Fruit fly (Drosophila melanogaster) whole organism, pupa: ENCODE measurements around the gene Pka-C3.

Experiments used
- CG14655 ChIP-seq: fragments of 200-800 bp; sonication (Bioruptor generic); optimal IDR thresholded peaks from 3 replicates; lab custom pipeline; 2017; ENCODE audit warnings: mild to moderate bottlenecking, missing biosample characterization, missing genetic modification reagents, missing genetic modification characterization
- CG15710 ChIP-seq: fragments of 200-800 bp; sonication (Bioruptor generic); optimal IDR thresholded peaks from 2 replicates; lab custom pipeline; 2018; ENCODE audit warnings: missing biosample characterization, mild to moderate bottlenecking, missing genetic modification characterization, moderate library complexity
- CG32121 ChIP-seq: fragments of 200-800 bp; sonication (Bioruptor generic); IDR thresholded peaks from 2 replicates; pipeline ENCODE4 v1.3.6; 2022; ENCODE audit warnings: missing biosample characterization, missing genetic modification characterization
- CG34367 ChIP-seq: fragments of 200-800 bp; sonication (Bioruptor generic); optimal IDR thresholded peaks from 2 replicates; lab custom pipeline; 2018; ENCODE audit warnings: missing biosample characterization, mild to moderate bottlenecking, missing genetic modification characterization
- CG4496 ChIP-seq: fragments of 200-800 bp; sonication (Bioruptor generic); IDR thresholded peaks from 3 replicates; pipeline ENCODE4 v1.3.6; 2022; ENCODE audit warnings: missing biosample characterization, missing genetic modification characterization
- D1 ChIP-seq: fragments of 200-800 bp; sonication (Bioruptor generic); optimal IDR thresholded peaks from 2 replicates; lab custom pipeline; 2018; ENCODE audit warnings: missing biosample characterization, mild to moderate bottlenecking, missing genetic modification characterization, moderate library complexity
- Ets98B ChIP-seq: fragments of 200-800 bp; sonication (Bioruptor generic); IDR thresholded peaks from 2 replicates; pipeline ENCODE4 v1.3.6; 2022; ENCODE audit warnings: missing biosample characterization, missing genetic modification characterization
- fd96Ca ChIP-seq: fragments of 200-800 bp; sonication (Bioruptor generic); IDR thresholded peaks from 3 replicates; pipeline ENCODE4 v1.3.6; 2022; ENCODE audit warnings: missing biosample characterization, missing genetic modification characterization
- rn ChIP-seq: fragments of 200-800 bp; sonication (Bioruptor generic); IDR thresholded peaks from 2 replicates; pipeline ENCODE4 v1.3.6; 2022; ENCODE audit warnings: missing biosample characterization, missing genetic modification characterization

DNA sequence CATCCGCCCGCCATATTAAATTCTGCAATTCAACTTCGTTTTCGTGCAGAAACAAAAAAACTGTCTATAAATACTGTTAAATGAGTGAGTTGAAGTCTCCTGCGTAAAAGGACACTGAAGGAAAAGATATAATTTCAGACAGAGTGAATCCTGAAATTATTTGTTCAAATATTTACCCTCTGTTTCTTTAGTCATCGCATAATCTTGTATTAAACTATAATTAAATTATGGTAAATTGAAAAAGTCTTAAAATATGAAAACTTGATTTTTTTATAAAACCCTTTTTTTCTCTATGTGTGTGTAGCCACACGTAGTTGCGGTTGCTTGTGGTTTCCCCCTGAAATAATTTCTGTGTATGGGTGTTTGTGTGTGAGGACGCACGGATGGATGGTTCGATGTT is 31.2 kb downstream of the Pka-C3 start:
- TF ChIP-seq CG14655: no peak
- no peak for TF ChIP-seq fd96Ca (GFP tag; lab: Robert Waterston, UW)
- TF ChIP-seq CG34367 (tag; lab: Kevin White, UChicago): no peak
- peak; percentile 33 for TF ChIP-seq CG15710
- no peak for TF ChIP-seq CG4496 (GFP tag; lab: Robert Waterston, UW)
- TF ChIP-seq Ets98B (GFP tag; lab: Robert Waterston, UW): no peak
- no peak for TF ChIP-seq CG32121 (GFP tag; lab: Robert Waterston, UW)
- TF ChIP-seq rn (GFP tag; lab: Robert Waterston, UW): no peak
- TF ChIP-seq D1: no peak
